Fruit fly (Drosophila melanogaster): ENCODE data around the gene CG45101.

DNA sequence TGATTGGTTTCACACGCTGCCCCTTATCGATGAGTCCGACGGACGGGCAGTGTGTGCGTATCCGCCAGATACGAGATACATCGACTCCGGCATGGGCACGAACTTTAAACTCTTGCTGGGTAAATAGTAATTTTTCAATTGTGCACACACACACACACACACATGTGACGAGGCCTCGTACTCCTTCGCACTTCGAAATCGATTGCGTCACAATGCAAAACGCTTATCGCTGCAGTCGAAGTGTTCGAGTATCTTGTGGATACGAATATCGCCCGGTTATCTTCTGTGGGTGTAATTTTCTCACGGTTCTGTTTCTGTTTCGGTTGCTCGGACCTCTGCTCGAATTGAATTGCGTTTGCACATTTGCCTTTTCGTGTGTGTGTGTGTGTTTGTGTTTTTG, 29.8 kb upstream of the CG45101 start:
- TF ChIP-seq Myc (optimal IDR thresholded peaks at IDR 0.05) (no peak), h (optimal IDR thresholded peaks at IDR 0.05) (no peak), Sin3A (optimal IDR thresholded peaks at IDR 0.05) (no peak), psq (optimal IDR thresholded peaks at IDR 0.05) (no peak)

Measured in Kc167 (cell line).